Worm (Caenorhabditis elegans) whole organism, L1 larva: ENCODE data around the gene clec-264.

Experiments
- C16A3.4 ChIP-seq: fragments of 150-350 bp; optimal IDR thresholded peaks from 2 replicates; lab custom pipeline; 2014; ENCODE audit warnings: missing biosample characterization, missing genetic modification characterization
- Y116A8C.19 ChIP-seq: sonication (generic microtip); optimal IDR thresholded peaks from 2 replicates; lab custom pipeline; 2016; ENCODE audit warnings: missing compliant biosample characterization, missing genetic modification characterization, borderline replicate concordance
- aha-1 ChIP-seq: fragments of 150-350 bp; optimal IDR thresholded peaks from 2 replicates; lab custom pipeline; 2014; ENCODE audit warnings: missing biosample characterization, missing genetic modification characterization
- alr-1 ChIP-seq: fragments of 200-800 bp; sonication (Bioruptor generic); optimal IDR thresholded peaks from 2 replicates; lab custom pipeline; 2018; ENCODE audit warnings: borderline replicate concordance, mild to moderate bottlenecking, missing genetic modification characterization, missing compliant biosample characterization
- aly-2 ChIP-seq: fragments of 150-350 bp; optimal IDR thresholded peaks from 2 replicates; lab custom pipeline; 2014; ENCODE audit warnings: missing biosample characterization, missing genetic modification characterization
- ceh-63 ChIP-seq: fragments of 200-800 bp; sonication (Bioruptor generic); optimal IDR thresholded peaks from 2 replicates; lab custom pipeline; 2018; ENCODE audit warnings: mild to moderate bottlenecking, missing genetic modification characterization, missing compliant biosample characterization
- ceh-8 ChIP-seq: fragments of 200-800 bp; sonication (Bioruptor generic); optimal IDR thresholded peaks from 2 replicates; lab custom pipeline; 2018; ENCODE audit warnings: mild to moderate bottlenecking, missing genetic modification characterization, moderate library complexity, missing compliant biosample characterization
- ceh-82 ChIP-seq, 3 experiments: fragments of 150-350 bp in 1 of 3; sonication (generic microtip) in 2 of 3; optimal IDR thresholded peaks; 2 replicates each; lab custom pipeline; 2014 to 2017; ENCODE audit warnings: missing biosample characterization in 3 of 3, missing genetic modification characterization in 3 of 3
- ceh-90 ChIP-seq: sonication (generic microtip); optimal IDR thresholded peaks from 2 replicates; lab custom pipeline; 2016; ENCODE audit warnings: missing genetic modification characterization, missing compliant biosample characterization
- efl-1 ChIP-seq, 4 experiments: fragments of 150-350 bp; optimal IDR thresholded peaks in 3 of 4; peaks in 1 of 4; 1 replicate in 1 of 4; 2 replicates in 3 of 4; lab custom pipeline; 2014; ENCODE audit warnings: missing biosample characterization in 2 of 4, missing genetic modification characterization in 2 of 4, missing genetic modification reagents in 2 of 4
- efl-3 ChIP-seq: fragments of 200-800 bp; sonication (Bioruptor generic); optimal IDR thresholded peaks from 2 replicates; lab custom pipeline; 2018; ENCODE audit warnings: mild to moderate bottlenecking, missing genetic modification characterization, missing compliant biosample characterization
- egl-13 ChIP-seq: sonication (generic microtip); optimal IDR thresholded peaks from 2 replicates; lab custom pipeline; 2016; ENCODE audit warnings: missing genotype, missing genetic modification reagents, missing genetic modification characterization, missing compliant biosample characterization
- elt-2 ChIP-seq: sonication (generic microtip); optimal IDR thresholded peaks from 2 replicates; lab custom pipeline; 2016; ENCODE audit warnings: missing genetic modification characterization, mild to moderate bottlenecking, inconsistent platforms, missing compliant biosample characterization, missing genetic modification reagents
- elt-3 ChIP-seq, 6 experiments: fragments of 150-350 bp in 1 of 6; sonication (generic microtip); optimal IDR thresholded peaks; 2 replicates each; lab custom pipeline; 2017 to 2018; ENCODE audit warnings: missing biosample characterization in 6 of 6, missing genetic modification characterization in 6 of 6, inconsistent platforms in 1 of 6
- ets-5 ChIP-seq: fragments of 200-800 bp; sonication (Bioruptor generic); IDR thresholded peaks from 2 replicates; pipeline ENCODE4 v1.3.6; 2022; ENCODE audit warnings: missing genetic modification characterization, missing compliant biosample characterization
- fkh-10 ChIP-seq: sonication (generic microtip); optimal IDR thresholded peaks from 2 replicates; lab custom pipeline; 2017; ENCODE audit warnings: missing biosample characterization, missing genetic modification reagents, missing genetic modification characterization
- fkh-4 ChIP-seq: sonication (generic microtip); optimal IDR thresholded peaks from 2 replicates; lab custom pipeline; 2016; ENCODE audit warnings: missing compliant biosample characterization, missing genetic modification characterization, borderline replicate concordance
- fos-1 ChIP-seq: fragments of 150-350 bp; optimal IDR thresholded peaks from 2 replicates; lab custom pipeline; 2014; ENCODE audit warnings: missing biosample characterization, missing genetic modification characterization
- grh-1 ChIP-seq: fragments of 200-800 bp; sonication (Bioruptor generic); IDR thresholded peaks from 2 replicates; pipeline ENCODE4 v1.3.6; 2022; ENCODE audit warnings: missing genetic modification reagents, missing genetic modification characterization, missing compliant biosample characterization
- hlh-17 ChIP-seq: fragments of 200-800 bp; sonication (Bioruptor generic); optimal IDR thresholded peaks from 2 replicates; lab custom pipeline; 2018; ENCODE audit warnings: missing genetic modification characterization, mild to moderate bottlenecking, missing compliant biosample characterization, moderate library complexity, borderline replicate concordance
- hpl-2 ChIP-seq: fragments of 150-350 bp; optimal IDR thresholded peaks from 2 replicates; lab custom pipeline; 2014; ENCODE audit warnings: missing biosample characterization, missing genetic modification reagents, missing genetic modification characterization
- irx-1 ChIP-seq: sonication (generic microtip); optimal IDR thresholded peaks from 2 replicates; lab custom pipeline; 2016; ENCODE audit warnings: missing genetic modification characterization, missing compliant biosample characterization
- isw-1 ChIP-seq: fragments of 200-800 bp; sonication (Bioruptor generic); IDR thresholded peaks from 2 replicates; pipeline ENCODE4 v1.3.6; 2022; ENCODE audit warnings: missing genetic modification characterization, missing compliant biosample characterization
- lin-15B ChIP-seq: fragments of 150-350 bp; sonication (generic microtip); optimal IDR thresholded peaks from 3 replicates; lab custom pipeline; 2014; ENCODE audit warnings: missing biosample characterization, missing genetic modification characterization
- lin-35 ChIP-seq, 2 experiments: fragments of 150-350 bp; optimal IDR thresholded peaks; 2 replicates each; lab custom pipeline; 2014; ENCODE audit warnings: missing biosample characterization in 2 of 2, missing genetic modification characterization in 2 of 2, missing genetic modification reagents in 2 of 2
- lin-39 ChIP-seq: fragments of 150-350 bp; optimal IDR thresholded peaks from 2 replicates; lab custom pipeline; 2014; ENCODE audit warnings: missing biosample characterization, missing genetic modification reagents, missing genetic modification characterization
- lsy-2 ChIP-seq, 2 experiments: fragments of 150-350 bp; optimal IDR thresholded peaks; 2 replicates each; lab custom pipeline; 2014; ENCODE audit warnings: missing biosample characterization in 2 of 2, missing genetic modification characterization in 2 of 2
- mab-9 ChIP-seq: fragments of 200-800 bp; sonication (Bioruptor generic); IDR thresholded peaks from 2 replicates; pipeline ENCODE4 v1.3.6; 2022; ENCODE audit warnings: missing genetic modification reagents, missing genetic modification characterization, missing compliant biosample characterization
- mdl-1 ChIP-seq, 2 experiments: fragments of 150-350 bp; optimal IDR thresholded peaks; 2 replicates each; lab custom pipeline; 2014 to 2017; ENCODE audit warnings: missing biosample characterization in 2 of 2, missing genetic modification characterization in 2 of 2, inconsistent platforms in 1 of 2
- mep-1 ChIP-seq: fragments of 150-350 bp; optimal IDR thresholded peaks from 2 replicates; lab custom pipeline; 2014; ENCODE audit warnings: missing biosample characterization, missing genetic modification characterization
- nhr-11 ChIP-seq: fragments of 150-350 bp; optimal IDR thresholded peaks from 2 replicates; lab custom pipeline; 2014; ENCODE audit warnings: missing biosample characterization, missing genetic modification characterization
- nhr-12 ChIP-seq: sonication (generic microtip); optimal IDR thresholded peaks from 2 replicates; lab custom pipeline; 2017; ENCODE audit warnings: missing biosample characterization, missing genetic modification characterization
- nhr-20 ChIP-seq: sonication (generic microtip); optimal IDR thresholded peaks from 2 replicates; lab custom pipeline; 2016; ENCODE audit warnings: mild to moderate bottlenecking, missing genetic modification characterization, missing compliant biosample characterization
- nhr-237 ChIP-seq: fragments of 150-350 bp; optimal IDR thresholded peaks from 2 replicates; lab custom pipeline; 2014; ENCODE audit warnings: missing biosample characterization, missing genetic modification characterization
- nhr-28 ChIP-seq: fragments of 150-350 bp; optimal IDR thresholded peaks from 2 replicates; lab custom pipeline; 2014; ENCODE audit warnings: missing biosample characterization, missing genetic modification characterization
- nhr-47 ChIP-seq: sonication (generic microtip); optimal IDR thresholded peaks from 2 replicates; lab custom pipeline; 2016; ENCODE audit warnings: mild to moderate bottlenecking, missing genetic modification characterization, moderate library complexity, missing compliant biosample characterization
- nhr-84 ChIP-seq: sonication (generic microtip); optimal IDR thresholded peaks from 2 replicates; lab custom pipeline; 2017; ENCODE audit warnings: missing biosample characterization, missing genetic modification characterization
- nhr-90 ChIP-seq: sonication (generic microtip); optimal IDR thresholded peaks from 2 replicates; lab custom pipeline; 2016; ENCODE audit warnings: mild to moderate bottlenecking, missing genetic modification characterization, missing compliant biosample characterization; ENCODE audit not compliant: poor library complexity
- pag-3 ChIP-seq: sonication (generic microtip); optimal IDR thresholded peaks from 2 replicates; lab custom pipeline; 2017; ENCODE audit warnings: missing genetic modification characterization, mild to moderate bottlenecking, missing compliant biosample characterization, antibody characterized with exemption, borderline replicate concordance; ENCODE audit not compliant: insufficient read depth
- pax-3 ChIP-seq: fragments of 200-800 bp; sonication (Bioruptor generic); optimal IDR thresholded peaks from 2 replicates; lab custom pipeline; 2018; ENCODE audit warnings: mild to moderate bottlenecking, missing genetic modification characterization, moderate library complexity, missing compliant biosample characterization
- pqm-1 ChIP-seq: sonication (generic microtip); optimal IDR thresholded peaks from 3 replicates; lab custom pipeline; 2017; ENCODE audit warnings: missing biosample characterization, missing genetic modification characterization
- rnt-1 ChIP-seq: sonication (generic microtip); optimal IDR thresholded peaks from 2 replicates; lab custom pipeline; 2016; ENCODE audit warnings: mild to moderate bottlenecking, missing genetic modification characterization, moderate library complexity, missing compliant biosample characterization
- skn-1 ChIP-seq: fragments of 150-350 bp; optimal IDR thresholded peaks from 2 replicates; lab custom pipeline; 2014; ENCODE audit warnings: missing biosample characterization, missing genetic modification characterization
- sptf-1 ChIP-seq: fragments of 150-350 bp; optimal IDR thresholded peaks from 2 replicates; lab custom pipeline; 2014; ENCODE audit warnings: missing biosample characterization, missing genetic modification characterization
- sup-37 ChIP-seq: fragments of 200-800 bp; sonication (Bioruptor generic); optimal IDR thresholded peaks from 2 replicates; lab custom pipeline; 2018; ENCODE audit warnings: mild to moderate bottlenecking, missing genetic modification characterization, missing compliant biosample characterization
- swsn-7 ChIP-seq: sonication (generic microtip); optimal IDR thresholded peaks from 2 replicates; lab custom pipeline; 2016; ENCODE audit warnings: missing genetic modification characterization, missing compliant biosample characterization
- unc-30 ChIP-seq: sonication (generic microtip); optimal IDR thresholded peaks from 2 replicates; lab custom pipeline; 2017; ENCODE audit warnings: missing biosample characterization, missing genetic modification characterization
- unc-62 ChIP-seq: fragments of 150-350 bp; optimal IDR thresholded peaks from 2 replicates; lab custom pipeline; 2014; ENCODE audit warnings: missing biosample characterization, missing genetic modification reagents, missing genetic modification characterization
- unc-86 ChIP-seq: sonication (generic microtip); optimal IDR thresholded peaks from 2 replicates; lab custom pipeline; 2016; ENCODE audit warnings: missing genetic modification characterization, missing compliant biosample characterization
- unc-98 ChIP-seq: fragments of 200-800 bp; sonication (Bioruptor generic); IDR thresholded peaks from 2 replicates; pipeline ENCODE4 v1.3.6; 2022; ENCODE audit warnings: missing genetic modification characterization, missing compliant biosample characterization
- zag-1 ChIP-seq: fragments of 150-350 bp; optimal IDR thresholded peaks from 2 replicates; lab custom pipeline; 2014; ENCODE audit warnings: missing biosample characterization, missing genetic modification characterization
- ztf-4 ChIP-seq: fragments of 150-350 bp; optimal IDR thresholded peaks from 2 replicates; lab custom pipeline; 2014; ENCODE audit warnings: missing biosample characterization, missing genetic modification characterization

Gene clec-264

ce11 chrV:20851847-20852386 is 1.4 kb upstream of the clec-264 start, which contains the start of gene ndua-1 (continued):
- TF ChIP-seq nhr-12 (no peak), pag-3 (tag; lab: Kevin White, UChicago) (no peak), fkh-10 (no peak), alr-1 (tag; lab: Kevin White, UChicago) (no peak), efl-1 (optimal IDR thresholded peaks at IDR 0.05; lab: Kevin White, UChicago) (peak; percentile 10 to 44), efl-1 (GFP tag; optimal IDR thresholded peaks at IDR 0.05 in 1 of 2; lab: Kevin White, UChicago) (peak; percentile 17 to 94), mab-9 (GFP tag; lab: Robert Waterston, UW) (no peak), nhr-11 (tag; lab: Kevin White, UChicago) (no peak), nhr-84 (tag; lab: Kevin White, UChicago) (no peak), lsy-2 (tag; optimal IDR thresholded peaks at IDR 0.05; lab: Kevin White, UChicago) (peak; percentile 59 to 71), fkh-4 (tag; lab: Kevin White, UChicago) (no peak), Y116A8C.19 (no peak), rnt-1 (tag; lab: Kevin White, UChicago) (peak; percentile 76), swsn-7 (tag; lab: Kevin White, UChicago) (peak; percentile 61), ceh-82 (tag; optimal IDR thresholded peaks at IDR 0.05; lab: Kevin White, UChicago) (peak in 2 of 3 experiments; percentile 44 to 64), nhr-90 (peak; percentile 56), ceh-63 (GFP tag; lab: Kevin White, UChicago) (no peak), grh-1 (GFP tag; lab: Robert Waterston, UW) (no peak), skn-1 (peak; percentile 58), sup-37 (no peak), C16A3.4 (tag; lab: Kevin White, UChicago) (no peak), lin-15B (tag; lab: Kevin White, UChicago) (no peak), elt-3 (tag; optimal IDR thresholded peaks at IDR 0.05; lab: Kevin White, UChicago) (peak in 1 of 6 experiments; percentile 22), nhr-28 (tag; lab: Kevin White, UChicago) (no peak), irx-1 (tag; lab: Kevin White, UChicago) (no peak), ets-5 (no peak), unc-98 (GFP tag; lab: Robert Waterston, UW) (no peak), fos-1 (tag; lab: Kevin White, UChicago) (no peak), lin-35 (GFP tag; optimal IDR thresholded peaks at IDR 0.05; lab: Kevin White, UChicago) (peak; percentile 6 to 43), unc-30 (tag; lab: Kevin White, UChicago) (no peak), hpl-2 (GFP tag; lab: Kevin White, UChicago) (no peak), unc-62 (GFP tag; lab: Kevin White, UChicago) (no peak), pax-3 (no peak), isw-1 (no peak), aly-2 (tag; lab: Kevin White, UChicago) (no peak), lin-39 (tag; lab: Kevin White, UChicago) (peak; percentile 4), zag-1 (no peak), mdl-1 (tag; optimal IDR thresholded peaks at IDR 0.05; lab: Kevin White, UChicago) (no peak), elt-2 (tag; lab: Kevin White, UChicago) (no peak), efl-3 (GFP tag; lab: Kevin White, UChicago) (no peak), unc-86 (peak; percentile 1), mep-1 (tag; lab: Kevin White, UChicago) (no peak), pqm-1 (tag; lab: Kevin White, UChicago) (no peak), nhr-237 (tag; lab: Kevin White, UChicago) (no peak), hlh-17 (GFP tag; lab: Kevin White, UChicago) (no peak), nhr-47 (peak; percentile 68), egl-13 (tag; lab: Kevin White, UChicago) (no peak), ceh-90 (tag; lab: Kevin White, UChicago) (no peak), sptf-1 (tag; lab: Kevin White, UChicago) (no peak), nhr-20 (tag; lab: Kevin White, UChicago) (peak; percentile 63), ztf-4 (tag; lab: Kevin White, UChicago) (no peak), ceh-8 (GFP tag; lab: Kevin White, UChicago) (no peak), aha-1 (tag; lab: Kevin White, UChicago) (no peak)
